Fruit fly (Drosophila melanogaster) whole organism, embryonic: Measurements from ENCODE around the gene Ced-12.

Experiments
- CG10366 ChIP-seq: fragments of 200-800 bp; sonication (Bioruptor generic); IDR thresholded peaks from 2 replicates; pipeline ENCODE4 v1.3.6; 2022; ENCODE audit warnings: missing biosample characterization, missing genetic modification characterization
- CG10543 ChIP-seq: fragments of 200-800 bp; sonication (Bioruptor generic); optimal IDR thresholded peaks from 3 replicates; lab custom pipeline; 2017; ENCODE audit warnings: missing biosample characterization, mild to moderate bottlenecking, missing genetic modification characterization, moderate library complexity
- CG10565 ChIP-seq: fragments of 200-800 bp; sonication (Bioruptor generic); optimal IDR thresholded peaks from 3 replicates; lab custom pipeline; 2016; ENCODE audit warnings: missing biosample characterization, mild to moderate bottlenecking, missing genetic modification characterization
- CG10959 ChIP-seq: fragments of 200-800 bp; sonication (Bioruptor generic); IDR thresholded peaks from 2 replicates; pipeline ENCODE4 v1.3.6; 2022; ENCODE audit warnings: missing biosample characterization, missing genetic modification characterization
- CG10979 ChIP-seq: fragments of 200-800 bp; sonication (Bioruptor generic); optimal IDR thresholded peaks from 2 replicates; lab custom pipeline; 2018; ENCODE audit warnings: missing biosample characterization, mild to moderate bottlenecking, missing genetic modification characterization, moderate library complexity
- CG11398 ChIP-seq: fragments of 200-800 bp; sonication (Bioruptor generic); optimal IDR thresholded peaks from 2 replicates; lab custom pipeline; 2016; ENCODE audit warnings: missing biosample characterization, missing genetic modification characterization
- CG12744 ChIP-seq: fragments of 200-800 bp; sonication (Bioruptor generic); optimal IDR thresholded peaks from 2 replicates; lab custom pipeline; 2016; ENCODE audit warnings: missing biosample characterization, missing genetic modification characterization
- CG15073 ChIP-seq: fragments of 200-800 bp; sonication (Bioruptor generic); optimal IDR thresholded peaks from 2 replicates; lab custom pipeline; 2016; ENCODE audit warnings: missing biosample characterization, missing genetic modification characterization
- CG17568 ChIP-seq: fragments of 200-800 bp; sonication (Bioruptor generic); optimal IDR thresholded peaks from 2 replicates; lab custom pipeline; 2018; ENCODE audit warnings: missing biosample characterization, mild to moderate bottlenecking, missing genetic modification characterization, moderate library complexity
- CG17829 ChIP-seq: fragments of 200-800 bp; optimal IDR thresholded peaks from 2 replicates; lab custom pipeline; 2019; ENCODE audit warnings: missing biosample characterization, mild to moderate bottlenecking, missing genetic modification characterization, moderate library complexity
- CG2129 ChIP-seq: fragments of 200-800 bp; sonication (Bioruptor generic); IDR thresholded peaks from 2 replicates; pipeline ENCODE4 v1.3.6; 2022; ENCODE audit warnings: missing biosample characterization, missing genetic modification characterization; ENCODE audit not compliant: partially characterized antibody
- CG2889 ChIP-seq: fragments of 200-800 bp; sonication (Bioruptor generic); IDR thresholded peaks from 3 replicates; pipeline ENCODE4 v1.3.6; 2022; ENCODE audit warnings: missing biosample characterization, missing genetic modification characterization
- CG30431 ChIP-seq: fragments of 200-800 bp; sonication (Bioruptor generic); optimal IDR thresholded peaks from 2 replicates; lab custom pipeline; 2017; ENCODE audit warnings: missing biosample characterization, missing genetic modification characterization
- CG3281 ChIP-seq: fragments of 200-800 bp; sonication (Bioruptor generic); optimal IDR thresholded peaks from 3 replicates; lab custom pipeline; 2017; ENCODE audit warnings: missing biosample characterization, mild to moderate bottlenecking, missing genetic modification characterization
- CG3726 ChIP-seq: fragments of 200-800 bp; sonication (Bioruptor generic); IDR thresholded peaks from 3 replicates; pipeline ENCODE4, ENCODE4 v1.3.6; 2022; ENCODE audit warnings: missing biosample characterization, missing genetic modification characterization
- CG4730 ChIP-seq: fragments of 200-800 bp; sonication (Bioruptor generic); IDR thresholded peaks from 2 replicates; pipeline ENCODE4 v1.3.6; 2022; ENCODE audit warnings: missing biosample characterization, missing genetic modification characterization
- CG6254 ChIP-seq: fragments of 200-800 bp; sonication (Bioruptor generic); optimal IDR thresholded peaks from 3 replicates; lab custom pipeline; 2017; ENCODE audit warnings: mild to moderate bottlenecking, missing biosample characterization, missing genetic modification reagents, missing genetic modification characterization
- CG6683 ChIP-seq: fragments of 200-800 bp; sonication (Bioruptor generic); optimal IDR thresholded peaks from 2 replicates; lab custom pipeline; 2017; ENCODE audit warnings: missing biosample characterization, mild to moderate bottlenecking, missing genetic modification characterization, missing genetic modification reagents
- CG7745 ChIP-seq: fragments of 200-800 bp; sonication (Bioruptor generic); optimal IDR thresholded peaks from 2 replicates; lab custom pipeline; 2018; ENCODE audit warnings: missing biosample characterization, mild to moderate bottlenecking, missing genetic modification characterization, moderate library complexity
- CG8290 ChIP-seq, 3 experiments: fragments of 200-800 bp; sonication (Bioruptor generic); optimal IDR thresholded peaks; 2 replicates each; lab custom pipeline; 2016 to 2019; ENCODE audit warnings: missing biosample characterization in 3 of 3, missing genetic modification characterization in 3 of 3, mild to moderate bottlenecking in 2 of 3, moderate library complexity in 1 of 3
- CG8478 ChIP-seq: fragments of >200 bp; optimal IDR thresholded peaks from 2 replicates; lab custom pipeline; 2018
- CG9817 ChIP-seq: fragments of 200-800 bp; sonication (Bioruptor generic); optimal IDR thresholded peaks from 2 replicates; lab custom pipeline; 2018; ENCODE audit warnings: missing biosample characterization, mild to moderate bottlenecking, missing genetic modification characterization, moderate library complexity
- Gug ChIP-seq: fragments of 200-800 bp; sonication (Bioruptor generic); IDR thresholded peaks from 4 replicates; pipeline ENCODE4 v1.3.6; 2022; ENCODE audit warnings: missing biosample characterization, missing genetic modification characterization
- H15 ChIP-seq: fragments of 200-800 bp; sonication (Bioruptor generic); IDR thresholded peaks from 3 replicates; pipeline ENCODE4 v1.3.6; 2022; ENCODE audit warnings: missing biosample characterization, missing genetic modification characterization
- HHEX ChIP-seq: fragments of 200-800 bp; sonication (Bioruptor generic); optimal IDR thresholded peaks from 3 replicates; lab custom pipeline; 2017; ENCODE audit warnings: missing biosample characterization, mild to moderate bottlenecking, missing genetic modification characterization, missing genetic modification reagents
- HLH3B ChIP-seq: fragments of 200-800 bp; sonication (Bioruptor generic); IDR thresholded peaks from 2 replicates; pipeline ENCODE4 v1.3.6; 2022; ENCODE audit warnings: missing biosample characterization, missing genetic modification characterization
- Max ChIP-seq: fragments of 200-800 bp; sonication (Bioruptor generic); optimal IDR thresholded peaks from 2 replicates; lab custom pipeline; 2016; ENCODE audit warnings: missing biosample characterization, mild to moderate bottlenecking, missing genetic modification characterization
- Sin3A ChIP-seq: fragments of >200 bp; optimal IDR thresholded peaks from 2 replicates; lab custom pipeline; 2018
- Sry-β ChIP-seq: fragments of 200-800 bp; sonication (Bioruptor generic); optimal IDR thresholded peaks from 2 replicates; lab custom pipeline; 2018; ENCODE audit warnings: missing biosample characterization, mild to moderate bottlenecking, missing genetic modification characterization, moderate library complexity
- Ssrp ChIP-seq: fragments of 200-800 bp; sonication (Bioruptor generic); optimal IDR thresholded peaks from 2 replicates; lab custom pipeline; 2018; ENCODE audit warnings: missing biosample characterization, mild to moderate bottlenecking, missing genetic modification characterization, moderate library complexity
- Stat92E ChIP-seq, 3 experiments: fragments of >200 bp in 2 of 3; fragments of 200-800 bp in 1 of 3; sonication (Bioruptor generic) in 1 of 3; optimal IDR thresholded peaks; 2 replicates each; lab custom pipeline; 2017 to 2019; ENCODE audit warnings: missing biosample characterization in 3 of 3, missing genetic modification characterization in 3 of 3, mild to moderate bottlenecking in 1 of 3, moderate library complexity in 1 of 3
- Tbp ChIP-seq: fragments of >200 bp; optimal IDR thresholded peaks from 2 replicates; lab custom pipeline; 2018; ENCODE audit warnings: missing biosample characterization, missing genetic modification characterization
- Xbp1 ChIP-seq: fragments of 200-800 bp; sonication (Bioruptor generic); optimal IDR thresholded peaks from 3 replicates; lab custom pipeline; 2016; ENCODE audit warnings: missing biosample characterization, mild to moderate bottlenecking, missing genetic modification characterization
- abd-A ChIP-seq: fragments of 200-800 bp; sonication (Bioruptor generic); optimal IDR thresholded peaks from 3 replicates; lab custom pipeline; 2019; ENCODE audit warnings: missing biosample characterization, mild to moderate bottlenecking, missing genetic modification characterization, moderate library complexity
- al ChIP-seq: fragments of 200-800 bp; sonication (Bioruptor generic); IDR thresholded peaks from 2 replicates; pipeline ENCODE4 v1.3.6; 2022; ENCODE audit warnings: missing biosample characterization, missing genetic modification characterization
- ap ChIP-seq: fragments of 200-800 bp; sonication (Bioruptor generic); IDR thresholded peaks from 2 replicates; pipeline ENCODE4 v1.3.6; 2022; ENCODE audit warnings: missing biosample characterization, missing genetic modification characterization
- ato ChIP-seq: fragments of 200-800 bp; sonication (Bioruptor generic); IDR thresholded peaks from 2 replicates; pipeline ENCODE4 v1.3.6; 2022; ENCODE audit warnings: missing biosample characterization, missing genetic modification characterization; ENCODE audit not compliant: partially characterized antibody
- chinmo ChIP-seq: fragments of 200-800 bp; sonication (Bioruptor generic); IDR thresholded peaks from 4 replicates; pipeline ENCODE4 v1.3.6; 2022; ENCODE audit warnings: missing biosample characterization, missing genetic modification characterization; ENCODE audit not compliant: partially characterized antibody
- crol ChIP-seq: fragments of 200-800 bp; sonication (Bioruptor generic); IDR thresholded peaks from 2 replicates; pipeline ENCODE4 v1.3.6; 2022; ENCODE audit warnings: missing biosample characterization, missing genetic modification characterization
- gcm ChIP-seq: fragments of 200-800 bp; sonication (Bioruptor generic); optimal IDR thresholded peaks from 2 replicates; lab custom pipeline; 2019; ENCODE audit warnings: missing biosample characterization, mild to moderate bottlenecking, missing genetic modification characterization, moderate library complexity
- h ChIP-seq: fragments of >200 bp; optimal IDR thresholded peaks from 2 replicates; lab custom pipeline; 2017
- hkb ChIP-seq, 2 experiments: fragments of 200-800 bp in 1 of 2; fragments of >200 bp in 1 of 2; sonication (Bioruptor generic) in 1 of 2; IDR thresholded peaks in 1 of 2; optimal IDR thresholded peaks in 1 of 2; 2 replicates each; pipeline versions ENCODE4 v1.3.6 to Lab custom; 2017 to 2022; ENCODE audit warnings: missing biosample characterization in 1 of 2, missing genetic modification characterization in 1 of 2
- inv ChIP-seq: fragments of 200-800 bp; sonication (Bioruptor generic); IDR thresholded peaks from 2 replicates; pipeline ENCODE4 v1.3.6; 2022; ENCODE audit warnings: missing biosample characterization, missing genetic modification characterization; ENCODE audit not compliant: partially characterized antibody
- kah ChIP-seq: fragments of 200-800 bp; sonication (Bioruptor generic); optimal IDR thresholded peaks from 2 replicates; lab custom pipeline; 2018; ENCODE audit warnings: missing biosample characterization, mild to moderate bottlenecking, missing genetic modification characterization
- ken ChIP-seq: fragments of 200-800 bp; sonication (Bioruptor generic); IDR thresholded peaks from 3 replicates; pipeline ENCODE4 v1.3.6; 2022; ENCODE audit warnings: missing biosample characterization, missing genetic modification characterization
- mld ChIP-seq: fragments of 200-800 bp; sonication (Bioruptor generic); IDR thresholded peaks from 3 replicates; pipeline ENCODE4 v1.3.6; 2022; ENCODE audit warnings: missing biosample characterization, missing genetic modification characterization; ENCODE audit not compliant: partially characterized antibody
- peb ChIP-seq: fragments of 200-800 bp; sonication (Bioruptor generic); IDR thresholded peaks from 2 replicates; pipeline ENCODE4 v1.3.6; 2022; ENCODE audit warnings: missing biosample characterization, missing genetic modification characterization
- pho ChIP-seq: fragments of 200-800 bp; sonication (Bioruptor generic); optimal IDR thresholded peaks from 2 replicates; lab custom pipeline; 2016; ENCODE audit warnings: missing biosample characterization, missing genetic modification characterization
- psq ChIP-seq: fragments of 200-800 bp; sonication (Bioruptor generic); optimal IDR thresholded peaks from 2 replicates; lab custom pipeline; 2017; ENCODE audit warnings: missing biosample characterization, missing genetic modification characterization
- sim ChIP-seq: fragments of 200-800 bp; sonication (Bioruptor generic); IDR thresholded peaks from 2 replicates; pipeline ENCODE4 v1.3.6; 2022; ENCODE audit warnings: missing biosample characterization, missing genetic modification characterization
- tup ChIP-seq: fragments of 200-800 bp; sonication (Bioruptor generic); optimal IDR thresholded peaks from 2 replicates; lab custom pipeline; 2016; ENCODE audit warnings: missing biosample characterization, mild to moderate bottlenecking, missing genetic modification characterization, moderate library complexity

Ced-12 gene

dm6 chr2L:12075850-12076249, 21.8 kb upstream of the Ced-12 start, which contains the start of gene CG14947 (continued):
- TF ChIP-seq CG10959 (no peak; the same call in 1 of the 2 replicates), CG15073 (GFP tag; lab: Kevin White, UChicago) (no peak), inv (GFP tag; lab: Robert Waterston, UW) (no peak), CG7745 (tag; lab: Kevin White, UChicago) (no peak), CG2889 (GFP tag; lab: Robert Waterston, UW) (no peak), kah (GFP tag; lab: Kevin White, UChicago) (no peak), CG30431 (GFP tag; lab: Kevin White, UChicago) (no peak), HHEX (GFP tag; lab: Kevin White, UChicago) (no peak), CG10979 (tag; lab: Kevin White, UChicago) (peak; percentile 23), CG10366 (GFP tag; lab: Robert Waterston, UW) (no peak), ken (GFP tag; lab: Robert Waterston, UW) (no peak), CG2129 (GFP tag; lab: Robert Waterston, UW) (no peak), Max (GFP tag; lab: Kevin White, UChicago) (no peak), CG17829 (tag; lab: Kevin White, UChicago) (no peak), CG4730 (GFP tag; lab: Robert Waterston, UW) (no peak), tup (GFP tag; lab: Kevin White, UChicago) (no peak), CG10565 (GFP tag; lab: Kevin White, UChicago) (no peak), ato (no peak), CG3726 (GFP tag; lab: Robert Waterston, UW) (no peak), CG9817 (tag; lab: Kevin White, UChicago) (no peak), crol (GFP tag; lab: Robert Waterston, UW) (peak; percentile 18; the same call in 1 of the 2 replicates), CG11398 (no peak), Stat92E (GFP tag; optimal IDR thresholded peaks at IDR 0.05; lab: Kevin White, UChicago) (no peak), chinmo (GFP tag; lab: Robert Waterston, UW) (no peak), psq (GFP tag; lab: Kevin White, UChicago) (no peak), Sin3A (no peak), Xbp1 (GFP tag; lab: Kevin White, UChicago) (peak; percentile 13), CG8290 (GFP tag; optimal IDR thresholded peaks at IDR 0.05; lab: Kevin White, UChicago) (no peak), CG8290 (tag; optimal IDR thresholded peaks at IDR 0.05; lab: Kevin White, UChicago) (peak in 1 of 2 experiments; percentile 41), peb (GFP tag; lab: Robert Waterston, UW) (no peak), abd-A (tag; lab: Kevin White, UChicago) (no peak), al (GFP tag; lab: Robert Waterston, UW) (no peak), Tbp (GFP tag; lab: Kevin White, UChicago) (no peak), CG12744 (GFP tag; lab: Kevin White, UChicago) (no peak), gcm (no peak), CG3281 (GFP tag; lab: Kevin White, UChicago) (no peak), ap (GFP tag; lab: Robert Waterston, UW) (peak; percentile 27; the same call in 1 of the 2 replicates), CG17568 (GFP tag; lab: Kevin White, UChicago) (no peak), hkb (optimal IDR thresholded peaks at IDR 0.05; lab: Kevin White, UChicago) (no peak), hkb (GFP tag; IDR thresholded peaks at IDR 0.05; lab: Robert Waterston, UW) (no peak), pho (no peak), H15 (no peak), Ssrp (no peak), Sry-β (GFP tag; lab: Kevin White, UChicago) (no peak), Gug (GFP tag; lab: Robert Waterston, UW) (no peak), CG6683 (GFP tag; lab: Kevin White, UChicago) (no peak), mld (GFP tag; lab: Robert Waterston, UW) (no peak), h (lab: Kevin White, UChicago) (no peak), CG6254 (GFP tag; lab: Kevin White, UChicago) (no peak), HLH3B (GFP tag; lab: Robert Waterston, UW) (no peak), CG8478 (lab: Kevin White, UChicago) (no peak), CG10543 (GFP tag; lab: Kevin White, UChicago) (no peak), sim (GFP tag; lab: Robert Waterston, UW) (no peak)
